Fruit fly (Drosophila melanogaster) whole organism, embryonic: ENCODE data around the gene CG34454.

Source experiments
- BEAF-32 ChIP-seq: fragments of 200-800 bp; sonication (Bioruptor generic); optimal IDR thresholded peaks from 3 replicates; lab custom pipeline; 2017; ENCODE audit warnings: missing biosample characterization, missing genetic modification characterization, mild to moderate bottlenecking, moderate library complexity, missing genetic modification reagents
- CG10565 ChIP-seq: fragments of 200-800 bp; sonication (Bioruptor generic); optimal IDR thresholded peaks from 3 replicates; lab custom pipeline; 2016; ENCODE audit warnings: missing biosample characterization, mild to moderate bottlenecking, missing genetic modification characterization
- CG11085 ChIP-seq: fragments of 200-800 bp; sonication (Bioruptor generic); IDR thresholded peaks from 2 replicates; pipeline ENCODE4 v1.3.6; 2022; ENCODE audit warnings: missing biosample characterization, missing genetic modification characterization
- CG11456 ChIP-seq: fragments of 200-800 bp; sonication (Bioruptor generic); IDR thresholded peaks from 3 replicates; pipeline ENCODE4 v1.3.6; 2022; ENCODE audit warnings: missing biosample characterization, missing genetic modification characterization
- CG12071 ChIP-seq: fragments of 200-800 bp; sonication (Bioruptor generic); optimal IDR thresholded peaks from 3 replicates; lab custom pipeline; 2018; ENCODE audit warnings: missing biosample characterization, mild to moderate bottlenecking, missing genetic modification characterization
- CG12236 ChIP-seq: fragments of 200-800 bp; sonication (Bioruptor generic); optimal IDR thresholded peaks from 2 replicates; lab custom pipeline; 2016; ENCODE audit warnings: missing biosample characterization, missing genetic modification characterization
- CG12299 ChIP-seq: fragments of 200-800 bp; sonication (Bioruptor generic); optimal IDR thresholded peaks from 2 replicates; lab custom pipeline; 2018; ENCODE audit warnings: missing biosample characterization, mild to moderate bottlenecking, missing genetic modification characterization
- CG12744 ChIP-seq: fragments of 200-800 bp; sonication (Bioruptor generic); optimal IDR thresholded peaks from 2 replicates; lab custom pipeline; 2016; ENCODE audit warnings: missing biosample characterization, missing genetic modification characterization
- CG14667 ChIP-seq: fragments of 200-800 bp; sonication (Bioruptor generic); IDR thresholded peaks from 2 replicates; pipeline ENCODE4 v1.3.6; 2022; ENCODE audit warnings: missing biosample characterization, missing genetic modification characterization
- CG15011 ChIP-seq: fragments of 200-800 bp; sonication (Bioruptor generic); optimal IDR thresholded peaks from 3 replicates; lab custom pipeline; 2018; ENCODE audit warnings: missing biosample characterization, mild to moderate bottlenecking, missing genetic modification characterization
- CG1529 ChIP-seq: fragments of 200-800 bp; sonication (Bioruptor generic); optimal IDR thresholded peaks from 3 replicates; lab custom pipeline; 2018; ENCODE audit warnings: missing biosample characterization, missing genetic modification characterization
- CG1603 ChIP-seq: fragments of 200-800 bp; sonication (Bioruptor generic); optimal IDR thresholded peaks from 2 replicates; lab custom pipeline; 2019; ENCODE audit warnings: missing biosample characterization, mild to moderate bottlenecking, missing genetic modification characterization, moderate library complexity
- CG18764 ChIP-seq: fragments of 200-800 bp; sonication (Bioruptor generic); optimal IDR thresholded peaks from 3 replicates; lab custom pipeline; 2016; ENCODE audit warnings: missing biosample characterization, missing genetic modification characterization
- CG2678 ChIP-seq: fragments of 200-800 bp; sonication (Bioruptor generic); optimal IDR thresholded peaks from 3 replicates; lab custom pipeline; 2019; ENCODE audit warnings: missing biosample characterization, mild to moderate bottlenecking, missing genetic modification characterization, moderate library complexity
- CG30403 ChIP-seq: fragments of 200-800 bp; sonication (Bioruptor generic); optimal IDR thresholded peaks from 3 replicates; lab custom pipeline; 2016; ENCODE audit warnings: missing biosample characterization, missing genetic modification characterization
- CG3065 ChIP-seq: fragments of 200-800 bp; sonication (Bioruptor generic); optimal IDR thresholded peaks from 2 replicates; lab custom pipeline; 2016; ENCODE audit warnings: missing biosample characterization, missing genetic modification characterization
- CG33557 ChIP-seq: fragments of 200-800 bp; sonication (Bioruptor generic); optimal IDR thresholded peaks from 2 replicates; lab custom pipeline; 2019; ENCODE audit warnings: missing biosample characterization, mild to moderate bottlenecking, missing genetic modification characterization, moderate library complexity
- CG4424 ChIP-seq: fragments of 200-800 bp; sonication (Bioruptor generic); optimal IDR thresholded peaks from 3 replicates; lab custom pipeline; 2016; ENCODE audit warnings: missing biosample characterization, missing genetic modification characterization
- CG5180 ChIP-seq: fragments of 200-800 bp; sonication (Bioruptor generic); optimal IDR thresholded peaks from 3 replicates; lab custom pipeline; 2017; ENCODE audit warnings: missing biosample characterization, missing genetic modification characterization, mild to moderate bottlenecking, moderate library complexity, missing genetic modification reagents
- CG6175 ChIP-seq: fragments of 200-800 bp; sonication (Bioruptor generic); IDR thresholded peaks from 3 replicates; pipeline ENCODE4 v1.3.6; 2022; ENCODE audit warnings: missing biosample characterization, missing genetic modification characterization
- CG6791 ChIP-seq: fragments of 200-800 bp; sonication (Bioruptor generic); IDR thresholded peaks from 3 replicates; pipeline ENCODE4 v1.3.6; 2022; ENCODE audit warnings: missing biosample characterization, missing genetic modification characterization; ENCODE audit not compliant: partially characterized antibody
- D19A ChIP-seq: fragments of 200-800 bp; optimal IDR thresholded peaks from 3 replicates; lab custom pipeline; 2019; ENCODE audit warnings: missing biosample characterization, mild to moderate bottlenecking, missing genetic modification characterization, moderate library complexity
- Fer1 ChIP-seq: fragments of 200-800 bp; sonication (Bioruptor generic); optimal IDR thresholded peaks from 2 replicates; lab custom pipeline; 2017; ENCODE audit warnings: missing biosample characterization, mild to moderate bottlenecking, missing genetic modification characterization
- Hand ChIP-seq: fragments of 200-800 bp; sonication (Bioruptor generic); optimal IDR thresholded peaks from 2 replicates; lab custom pipeline; 2017; ENCODE audit warnings: mild to moderate bottlenecking, missing biosample characterization, missing genetic modification reagents, missing genetic modification characterization
- Hr39 ChIP-seq: fragments of >200 bp; optimal IDR thresholded peaks from 2 replicates; lab custom pipeline; 2017
- Hr51 ChIP-seq, 2 experiments: fragments of 200-800 bp; sonication (Bioruptor generic); optimal IDR thresholded peaks; 2 replicates in 1 of 2; 3 replicates in 1 of 2; lab custom pipeline; 2016 to 2018; ENCODE audit warnings: missing biosample characterization in 2 of 2, missing genetic modification characterization in 2 of 2, mild to moderate bottlenecking in 1 of 2, moderate library complexity in 1 of 2
- Jarid2 ChIP-seq: fragments of 200-800 bp; sonication (Bioruptor generic); optimal IDR thresholded peaks from 3 replicates; lab custom pipeline; 2017; ENCODE audit warnings: mild to moderate bottlenecking, missing biosample characterization, missing genetic modification reagents, missing genetic modification characterization
- Spps ChIP-seq: fragments of 200-800 bp; sonication (Bioruptor generic); optimal IDR thresholded peaks from 2 replicates; lab custom pipeline; 2018; ENCODE audit warnings: missing biosample characterization, mild to moderate bottlenecking, missing genetic modification characterization
- Sry-β ChIP-seq: fragments of 200-800 bp; sonication (Bioruptor generic); optimal IDR thresholded peaks from 2 replicates; lab custom pipeline; 2018; ENCODE audit warnings: missing biosample characterization, mild to moderate bottlenecking, missing genetic modification characterization, moderate library complexity
- Tbp ChIP-seq: fragments of >200 bp; optimal IDR thresholded peaks from 2 replicates; lab custom pipeline; 2018; ENCODE audit warnings: missing biosample characterization, missing genetic modification characterization
- Usf ChIP-seq: fragments of 200-800 bp; sonication (Bioruptor generic); optimal IDR thresholded peaks from 2 replicates; lab custom pipeline; 2017; ENCODE audit warnings: missing genotype, missing biosample characterization, missing genetic modification characterization
- ac ChIP-seq: fragments of 200-800 bp; sonication (Bioruptor generic); optimal IDR thresholded peaks from 3 replicates; lab custom pipeline; 2017; ENCODE audit warnings: missing biosample characterization, mild to moderate bottlenecking, missing genetic modification characterization
- al ChIP-seq: fragments of 200-800 bp; sonication (Bioruptor generic); IDR thresholded peaks from 2 replicates; pipeline ENCODE4 v1.3.6; 2022; ENCODE audit warnings: missing biosample characterization, missing genetic modification characterization
- aop ChIP-seq: fragments of 200-800 bp; sonication (Bioruptor generic); IDR thresholded peaks from 2 replicates; pipeline ENCODE4 v1.3.6; 2022; ENCODE audit warnings: missing biosample characterization, missing genetic modification characterization
- ewg ChIP-seq: fragments of 200-800 bp; sonication (Bioruptor generic); optimal IDR thresholded peaks from 3 replicates; lab custom pipeline; 2017; ENCODE audit warnings: mild to moderate bottlenecking, missing biosample characterization, missing genetic modification reagents, missing genetic modification characterization
- fd3F ChIP-seq: fragments of 200-800 bp; sonication (Bioruptor generic); optimal IDR thresholded peaks from 2 replicates; lab custom pipeline; 2018; ENCODE audit warnings: missing biosample characterization, mild to moderate bottlenecking, missing genetic modification characterization, moderate library complexity
- gcm2 ChIP-seq: fragments of 200-800 bp; sonication (Bioruptor generic); optimal IDR thresholded peaks from 2 replicates; lab custom pipeline; 2016; ENCODE audit warnings: missing biosample characterization, missing genetic modification characterization
- gro ChIP-seq: fragments of 200-800 bp; sonication (Bioruptor generic); optimal IDR thresholded peaks from 2 replicates; lab custom pipeline; 2016; ENCODE audit warnings: missing biosample characterization, missing genetic modification characterization
- ind ChIP-seq: fragments of 200-800 bp; sonication (Bioruptor generic); optimal IDR thresholded peaks from 3 replicates; lab custom pipeline; 2016; ENCODE audit warnings: missing biosample characterization, missing genetic modification characterization
- jing ChIP-seq: fragments of 200-800 bp; sonication (Bioruptor generic); optimal IDR thresholded peaks from 2 replicates; lab custom pipeline; 2018; ENCODE audit warnings: missing biosample characterization, mild to moderate bottlenecking, missing genetic modification characterization
- mam ChIP-seq: fragments of 200-800 bp; sonication (Bioruptor generic); optimal IDR thresholded peaks from 3 replicates; lab custom pipeline; 2016; ENCODE audit warnings: missing biosample characterization, missing genetic modification characterization
- otp ChIP-seq: fragments of 200-800 bp; sonication (Bioruptor generic); IDR thresholded peaks from 3 replicates; pipeline ENCODE4, ENCODE4 v1.3.6; 2022; ENCODE audit warnings: missing biosample characterization, missing genetic modification characterization
- peb ChIP-seq: fragments of 200-800 bp; sonication (Bioruptor generic); IDR thresholded peaks from 2 replicates; pipeline ENCODE4 v1.3.6; 2022; ENCODE audit warnings: missing biosample characterization, missing genetic modification characterization
- pho ChIP-seq: fragments of 200-800 bp; sonication (Bioruptor generic); optimal IDR thresholded peaks from 2 replicates; lab custom pipeline; 2016; ENCODE audit warnings: missing biosample characterization, missing genetic modification characterization
- pros ChIP-seq: fragments of 200-800 bp; sonication (Bioruptor generic); optimal IDR thresholded peaks from 3 replicates; lab custom pipeline; 2019; ENCODE audit warnings: missing biosample characterization, mild to moderate bottlenecking, missing genetic modification characterization, moderate library complexity
- ro ChIP-seq: fragments of 200-800 bp; sonication (Bioruptor generic); IDR thresholded peaks from 2 replicates; pipeline ENCODE4 v1.3.6; 2022; ENCODE audit warnings: missing biosample characterization, missing genetic modification characterization
- seq ChIP-seq: fragments of 200-800 bp; sonication (Bioruptor generic); IDR thresholded peaks from 2 replicates; pipeline ENCODE4 v1.3.6; 2022; ENCODE audit warnings: missing biosample characterization, missing genetic modification characterization
- sisA ChIP-seq: fragments of 200-800 bp; sonication (Bioruptor generic); IDR thresholded peaks from 2 replicates; pipeline ENCODE4 v1.3.6; 2022; ENCODE audit warnings: missing biosample characterization, missing genetic modification characterization
- unpg ChIP-seq: fragments of 200-800 bp; sonication (Bioruptor generic); optimal IDR thresholded peaks from 3 replicates; lab custom pipeline; 2018; ENCODE audit warnings: missing biosample characterization, mild to moderate bottlenecking, missing genetic modification characterization, moderate library complexity
- vnd ChIP-seq: fragments of 200-800 bp; sonication (Bioruptor generic); IDR thresholded peaks from 3 replicates; pipeline ENCODE4 v1.3.6; 2022; ENCODE audit warnings: missing biosample characterization, missing genetic modification characterization; ENCODE audit not compliant: partially characterized antibody
- wek ChIP-seq: fragments of 200-800 bp; sonication (Bioruptor generic); optimal IDR thresholded peaks from 3 replicates; lab custom pipeline; 2018; ENCODE audit warnings: missing biosample characterization, mild to moderate bottlenecking, missing genetic modification characterization, moderate library complexity

The CG34454 gene

dm6 chr3L:184251-184650, 47.9 kb downstream of the CG34454 start, which contains the start of the genes CG34140, Mkp and Mtch (continued):
- TF ChIP-seq CG1603 (tag; lab: Kevin White, UChicago) (no peak), CG14667 (peak; percentile 70), mam (peak; percentile 93), otp (peak; percentile 49; the same call in 1 of the 3 replicates), Hand (GFP tag; lab: Kevin White, UChicago) (peak; percentile 58), peb (peak; percentile 60; the same call in 1 of the 2 replicates), vnd (GFP tag; lab: Robert Waterston, UW) (peak; percentile 94), CG6791 (GFP tag; lab: Robert Waterston, UW) (peak; percentile 74; the same call in 2 of the 3 replicates), pros (GFP tag; lab: Kevin White, UChicago) (no peak), D19A (no peak), CG12071 (GFP tag; lab: Kevin White, UChicago) (no peak), Tbp (no peak), fd3F (peak; percentile 71), CG2678 (no peak), CG18764 (peak; percentile 72), sisA (peak; percentile 86), Jarid2 (no peak), CG5180 (GFP tag; lab: Kevin White, UChicago) (no peak), CG15011 (no peak), ewg (peak; percentile 73), gcm2 (GFP tag; lab: Kevin White, UChicago) (peak; percentile 76), CG12744 (GFP tag; lab: Kevin White, UChicago) (peak; percentile 82), ind (GFP tag; lab: Kevin White, UChicago) (peak; percentile 91), Spps (tag; lab: Kevin White, UChicago) (peak; percentile 66), Fer1 (peak; percentile 84), aop (peak; percentile 63; the same call in 1 of the 2 replicates), CG10565 (peak; percentile 4), CG11085 (GFP tag; lab: Robert Waterston, UW) (peak; percentile 65), gro (GFP tag; lab: Kevin White, UChicago) (no peak), ac (GFP tag; lab: Kevin White, UChicago) (no peak), al (GFP tag; lab: Robert Waterston, UW) (peak; percentile 73), CG30403 (GFP tag; lab: Kevin White, UChicago) (peak; percentile 94), CG33557 (peak; percentile 74), CG4424 (peak; percentile 87), pho (GFP tag; lab: Kevin White, UChicago) (peak; percentile 91), Usf (GFP tag; lab: Kevin White, UChicago) (peak; percentile 32), jing (GFP tag; lab: Kevin White, UChicago) (no peak), CG1529 (no peak), CG12236 (GFP tag; lab: Kevin White, UChicago) (peak; percentile 63), Hr39 (lab: Kevin White, UChicago) (no peak), CG11456 (peak; percentile 82), CG3065 (GFP tag; lab: Kevin White, UChicago) (peak; percentile 50), CG12299 (peak; percentile 77), CG6175 (GFP tag; lab: Robert Waterston, UW) (peak; percentile 63; the same call in 1 of the 3 replicates), unpg (GFP tag; lab: Kevin White, UChicago) (no peak), seq (peak; percentile 48; the same call in 1 of the 2 replicates), Sry-β (GFP tag; lab: Kevin White, UChicago) (peak; percentile 3), ro (GFP tag; lab: Robert Waterston, UW) (no peak), Hr51 (GFP tag; optimal IDR thresholded peaks at IDR 0.05; lab: Kevin White, UChicago) (peak in 1 of 2 experiments; percentile 91), BEAF-32 (GFP tag; lab: Kevin White, UChicago) (peak; percentile 97), wek (peak; percentile 48)
